Worm (Caenorhabditis elegans) whole organism, L4/young adult: ENCODE results near the gene pkc-1.

ENCODE experiments used
- W03F9.2 ChIP-seq: fragments of 150-350 bp; optimal IDR thresholded peaks from 2 replicates; lab custom pipeline; 2014; ENCODE audit warnings: missing biosample characterization, missing genetic modification characterization
- dao-5 ChIP-seq: sonication (generic microtip); optimal IDR thresholded peaks from 2 replicates; lab custom pipeline; 2016; ENCODE audit warnings: missing genotype, missing genetic modification characterization, moderate library complexity, missing compliant biosample characterization
- him-1 ChIP-seq: sonication (generic microtip); optimal IDR thresholded peaks from 2 replicates; lab custom pipeline; 2016; ENCODE audit warnings: missing genotype, missing genetic modification reagents, missing genetic modification characterization, missing compliant biosample characterization

DNA sequence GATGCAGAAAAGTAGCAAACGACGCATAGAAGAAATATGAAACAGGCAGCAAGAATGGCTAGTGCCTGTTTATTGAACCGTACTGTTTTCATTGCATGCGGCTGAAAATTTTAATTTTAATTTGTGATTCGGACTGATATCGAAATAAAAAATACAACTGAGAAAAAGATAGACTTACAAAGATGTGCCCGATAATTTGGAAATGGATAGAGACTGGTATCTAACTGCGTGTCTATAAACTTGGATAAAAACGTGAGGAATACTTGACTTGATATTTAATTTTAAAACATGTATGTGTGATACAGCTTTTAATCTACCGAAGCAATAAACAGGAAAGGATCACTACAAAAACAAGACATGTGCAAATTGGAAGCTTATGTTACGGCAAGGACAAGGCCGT lies 46.6 kb downstream of the pkc-1 start, which contains the start of gene mans-2:
- TF ChIP-seq W03F9.2 (tag; lab: Kevin White, UChicago) (no peak), him-1 (no peak), dao-5 (tag; lab: Kevin White, UChicago) (no peak)
